Worm (Caenorhabditis elegans) whole organism, late embryonic: ENCODE measurements around the gene ZK675.4.
A peak's percentile ranks its signal among the peaks of the same experiment; 100 is the strongest.

Source experiments
- C08G9.2 ChIP-seq: sonication (generic microtip); optimal IDR thresholded peaks from 2 replicates; lab custom pipeline; 2016; ENCODE audit warnings: mild to moderate bottlenecking, missing genetic modification characterization, moderate library complexity, missing compliant biosample characterization
- C38D4.7 ChIP-seq: fragments of 200-800 bp; sonication (Bioruptor generic); optimal IDR thresholded peaks from 2 replicates; lab custom pipeline; 2018; ENCODE audit warnings: mild to moderate bottlenecking, missing genetic modification characterization, moderate library complexity, missing compliant biosample characterization
- K09A11.1 ChIP-seq: sonication (generic microtip); optimal IDR thresholded peaks from 2 replicates; lab custom pipeline; 2017; ENCODE audit warnings: antibody characterized with exemption, mild to moderate bottlenecking, missing genetic modification characterization, missing compliant biosample characterization; ENCODE audit not compliant: insufficient read depth
- Y22D7AL.16 ChIP-seq: sonication (generic microtip); optimal IDR thresholded peaks from 2 replicates; lab custom pipeline; 2016; ENCODE audit warnings: missing genetic modification characterization, missing compliant biosample characterization
- ceh-14 ChIP-seq: sonication (generic microtip); optimal IDR thresholded peaks from 2 replicates; lab custom pipeline; 2016; ENCODE audit warnings: missing genotype, missing genetic modification characterization, missing compliant biosample characterization
- ceh-18 ChIP-seq: sonication (generic microtip); optimal IDR thresholded peaks from 2 replicates; lab custom pipeline; 2016; ENCODE audit warnings: missing genetic modification characterization, missing compliant biosample characterization
- ceh-19 ChIP-seq: fragments of 200-800 bp; sonication (Bioruptor generic); optimal IDR thresholded peaks from 2 replicates; lab custom pipeline; 2018; ENCODE audit warnings: mild to moderate bottlenecking, missing genetic modification characterization, missing compliant biosample characterization
- ceh-2 ChIP-seq: sonication (generic microtip); optimal IDR thresholded peaks from 2 replicates; lab custom pipeline; 2016; ENCODE audit warnings: missing genotype, missing genetic modification characterization, missing compliant biosample characterization
- ceh-24 ChIP-seq: sonication (generic microtip); optimal IDR thresholded peaks from 2 replicates; lab custom pipeline; 2016; ENCODE audit warnings: mild to moderate bottlenecking, missing genetic modification characterization, missing compliant biosample characterization
- ceh-30 ChIP-seq: fragments of 150-350 bp; optimal IDR thresholded peaks from 2 replicates; lab custom pipeline; 2014; ENCODE audit warnings: missing biosample characterization, missing genetic modification characterization
- ceh-31 ChIP-seq: sonication (generic microtip); optimal IDR thresholded peaks from 2 replicates; lab custom pipeline; 2016; ENCODE audit warnings: missing genetic modification characterization, missing compliant biosample characterization
- ceh-34 ChIP-seq: sonication (generic microtip); optimal IDR thresholded peaks from 2 replicates; lab custom pipeline; 2016; ENCODE audit warnings: mild to moderate bottlenecking, missing genetic modification characterization, missing compliant biosample characterization
- ceh-45 ChIP-seq: fragments of 200-800 bp; sonication (Bioruptor generic); IDR thresholded peaks from 2 replicates; pipeline ENCODE4 v1.3.6; 2022; ENCODE audit warnings: missing genetic modification reagents, missing genetic modification characterization, missing compliant biosample characterization
- ceh-48 ChIP-seq: sonication (generic microtip); optimal IDR thresholded peaks from 2 replicates; lab custom pipeline; 2016; ENCODE audit warnings: missing genetic modification characterization, inconsistent platforms, missing compliant biosample characterization
- ceh-6 ChIP-seq: fragments of 200-800 bp; sonication (Bioruptor generic); optimal IDR thresholded peaks from 2 replicates; lab custom pipeline; 2018; ENCODE audit warnings: mild to moderate bottlenecking, missing genetic modification characterization, missing compliant biosample characterization
- ceh-9 ChIP-seq: sonication (generic microtip); optimal IDR thresholded peaks from 2 replicates; lab custom pipeline; 2016; ENCODE audit warnings: mild to moderate bottlenecking, missing genetic modification characterization, inconsistent platforms, missing compliant biosample characterization
- che-1 ChIP-seq: sonication (generic microtip); optimal IDR thresholded peaks from 2 replicates; lab custom pipeline; 2016; ENCODE audit warnings: mild to moderate bottlenecking, missing genetic modification characterization, missing compliant biosample characterization
- dve-1 ChIP-seq: sonication (generic microtip); optimal IDR thresholded peaks from 2 replicates; lab custom pipeline; 2017; ENCODE audit warnings: antibody characterized with exemption, mild to moderate bottlenecking, missing genetic modification characterization, missing compliant biosample characterization
- elt-2 ChIP-seq: sonication (generic microtip); optimal IDR thresholded peaks from 2 replicates; lab custom pipeline; 2016; ENCODE audit warnings: missing genetic modification reagents, missing genetic modification characterization, missing compliant biosample characterization
- ets-4 ChIP-seq: sonication (generic microtip); optimal IDR thresholded peaks from 2 replicates; lab custom pipeline; 2016; ENCODE audit warnings: missing genetic modification characterization, missing compliant biosample characterization
- eyg-1 ChIP-seq: sonication (generic microtip); optimal IDR thresholded peaks from 2 replicates; lab custom pipeline; 2016; ENCODE audit warnings: missing genotype, missing genetic modification characterization, missing compliant biosample characterization
- fkh-10 ChIP-seq: fragments of 150-350 bp; optimal IDR thresholded peaks from 2 replicates; lab custom pipeline; 2014; ENCODE audit warnings: missing biosample characterization, missing genetic modification reagents, missing genetic modification characterization
- fkh-6 ChIP-seq: sonication (generic microtip); optimal IDR thresholded peaks from 2 replicates; lab custom pipeline; 2016; ENCODE audit warnings: missing genetic modification characterization, missing compliant biosample characterization
- hlh-13 ChIP-seq: fragments of 200-800 bp; sonication (Bioruptor generic); optimal IDR thresholded peaks from 2 replicates; lab custom pipeline; 2018; ENCODE audit warnings: mild to moderate bottlenecking, missing genetic modification characterization, missing compliant biosample characterization
- hlh-6 ChIP-seq: sonication (generic microtip); optimal IDR thresholded peaks from 2 replicates; lab custom pipeline; 2016; ENCODE audit warnings: missing genotype, missing genetic modification characterization, missing compliant biosample characterization
- hlh-8 ChIP-seq: sonication (generic microtip); optimal IDR thresholded peaks from 2 replicates; lab custom pipeline; 2016; ENCODE audit warnings: missing genotype, missing genetic modification characterization, missing compliant biosample characterization
- mec-3 ChIP-seq: sonication (generic microtip); optimal IDR thresholded peaks from 2 replicates; lab custom pipeline; 2016; ENCODE audit warnings: borderline replicate concordance, missing genetic modification characterization, missing compliant biosample characterization
- nfya-1 ChIP-seq: sonication (generic microtip); optimal IDR thresholded peaks from 2 replicates; lab custom pipeline; 2017; ENCODE audit warnings: missing genetic modification characterization, mild to moderate bottlenecking, missing compliant biosample characterization, antibody characterized with exemption, moderate library complexity
- nhr-232 ChIP-seq: sonication (generic microtip); optimal IDR thresholded peaks from 2 replicates; lab custom pipeline; 2016; ENCODE audit warnings: missing genetic modification characterization, missing compliant biosample characterization
- odd-2 ChIP-seq: sonication (generic microtip); optimal IDR thresholded peaks from 2 replicates; lab custom pipeline; 2017; ENCODE audit warnings: antibody characterized with exemption, mild to moderate bottlenecking, missing genetic modification characterization, missing compliant biosample characterization
- pag-3 ChIP-seq: sonication (generic microtip); optimal IDR thresholded peaks from 2 replicates; lab custom pipeline; 2016; ENCODE audit warnings: missing compliant biosample characterization, missing genetic modification characterization, borderline replicate concordance
- pat-9 ChIP-seq: fragments of 200-800 bp; sonication (Bioruptor generic); optimal IDR thresholded peaks from 2 replicates; lab custom pipeline; 2018; ENCODE audit warnings: mild to moderate bottlenecking, missing genetic modification characterization, moderate library complexity, missing compliant biosample characterization
- pax-1 ChIP-seq: fragments of 150-350 bp; optimal IDR thresholded peaks from 2 replicates; lab custom pipeline; 2014; ENCODE audit warnings: missing biosample characterization, missing genetic modification characterization
- pqm-1 ChIP-seq: sonication (generic microtip); optimal IDR thresholded peaks from 2 replicates; lab custom pipeline; 2016; ENCODE audit warnings: missing genetic modification characterization, missing compliant biosample characterization
- pros-1 ChIP-seq: fragments of 150-350 bp; optimal IDR thresholded peaks from 2 replicates; lab custom pipeline; 2014; ENCODE audit warnings: missing biosample characterization, missing genetic modification reagents, missing genetic modification characterization
- ref-2 ChIP-seq: sonication (generic microtip); optimal IDR thresholded peaks from 2 replicates; lab custom pipeline; 2016; ENCODE audit warnings: missing genetic modification characterization, missing compliant biosample characterization
- sdc-2 ChIP-seq: sonication (generic microtip); optimal IDR thresholded peaks from 2 replicates; lab custom pipeline; 2016; ENCODE audit warnings: missing genotype, missing genetic modification characterization, missing compliant biosample characterization
- sox-2 ChIP-seq: fragments of 200-800 bp; sonication (Bioruptor generic); IDR thresholded peaks from 2 replicates; pipeline ENCODE4 v1.3.6; 2022; ENCODE audit warnings: missing genetic modification reagents, missing genetic modification characterization, missing compliant biosample characterization
- sox-4 ChIP-seq: sonication (generic microtip); optimal IDR thresholded peaks from 2 replicates; lab custom pipeline; 2017; ENCODE audit warnings: mild to moderate bottlenecking, missing genetic modification characterization, inconsistent platforms, missing compliant biosample characterization
- syd-9 ChIP-seq: sonication (generic microtip); optimal IDR thresholded peaks from 2 replicates; lab custom pipeline; 2016; ENCODE audit warnings: mild to moderate bottlenecking, missing genetic modification characterization, moderate library complexity, missing compliant biosample characterization
- tbx-2 ChIP-seq: sonication (generic microtip); optimal IDR thresholded peaks from 2 replicates; lab custom pipeline; 2016; ENCODE audit warnings: missing genetic modification characterization, missing compliant biosample characterization
- unc-3 ChIP-seq, 2 experiments: fragments of 200-800 bp in 1 of 2; sonication (Bioruptor generic) in 1 of 2; sonication (generic microtip) in 1 of 2; conservative IDR thresholded peaks in 1 of 2; optimal IDR thresholded peaks in 1 of 2; 2 replicates each; pipeline versions ENCODE4 v1.3.6 to Lab custom; 2016 to 2022; ENCODE audit warnings: missing compliant biosample characterization in 2 of 2, missing genetic modification characterization in 2 of 2, missing genetic modification reagents in 1 of 2
- unc-55 ChIP-seq: sonication (generic microtip); optimal IDR thresholded peaks from 2 replicates; lab custom pipeline; 2017; ENCODE audit warnings: missing biosample characterization, missing genetic modification reagents, missing genetic modification characterization
- unc-86 ChIP-seq: sonication (generic microtip); optimal IDR thresholded peaks from 2 replicates; lab custom pipeline; 2016; ENCODE audit warnings: missing genetic modification characterization, missing compliant biosample characterization
- ztf-16 ChIP-seq: sonication (generic microtip); optimal IDR thresholded peaks from 2 replicates; lab custom pipeline; 2017; ENCODE audit warnings: missing genetic modification characterization, missing compliant biosample characterization

The ZK675.4 gene

ce11 chrII:7879266-7879718 lies 31.8 kb upstream of the ZK675.4 start, which contains the start of the genes vha-4 and T01H3.5:
Gene vha-4, minus strand, starts transcription at chrII:7879316.
Gene T01H3.5, plus strand, starts transcription at chrII:7879616.
- no peak for TF ChIP-seq che-1 (tag; lab: Kevin White, UChicago)
- no peak for TF ChIP-seq pat-9
- TF ChIP-seq ceh-9 (tag; lab: Kevin White, UChicago) = no peak
- TF ChIP-seq ets-4 = peak; percentile 27
- TF ChIP-seq fkh-10 (GFP tag; lab: Kevin White, UChicago) = no peak
- TF ChIP-seq unc-86 (tag; lab: Kevin White, UChicago) = no peak
- TF ChIP-seq hlh-8 (tag; lab: Kevin White, UChicago) = no peak
- no peak for TF ChIP-seq fkh-6
- no peak for TF ChIP-seq mec-3 (tag; lab: Kevin White, UChicago)
- TF ChIP-seq Y22D7AL.16 (tag; lab: Kevin White, UChicago) = no peak
- peak; percentile 32 for TF ChIP-seq ceh-31 (tag; lab: Kevin White, UChicago)
- TF ChIP-seq ceh-45 (GFP tag; lab: Robert Waterston, UW) = no peak
- no peak for TF ChIP-seq odd-2 (tag; lab: Kevin White, UChicago)
- TF ChIP-seq unc-55 = no peak
- TF ChIP-seq ceh-14 (tag; lab: Kevin White, UChicago) = no peak
- TF ChIP-seq unc-3 (GFP tag; conservative IDR thresholded peaks at IDR 0.05; lab: Robert Waterston, UW) = no peak
- no peak for TF ChIP-seq unc-3 (tag; optimal IDR thresholded peaks at IDR 0.05; lab: Kevin White, UChicago)
- no peak for TF ChIP-seq hlh-6 (tag; lab: Kevin White, UChicago)
- no peak for TF ChIP-seq eyg-1 (tag; lab: Kevin White, UChicago)
- peak; percentile 46 for TF ChIP-seq tbx-2 (tag; lab: Kevin White, UChicago)
- peak; percentile 15 for TF ChIP-seq C08G9.2
- TF ChIP-seq C38D4.7 (GFP tag; lab: Kevin White, UChicago) = no peak
- TF ChIP-seq ceh-30 (tag; lab: Kevin White, UChicago) = no peak
- TF ChIP-seq hlh-13 (GFP tag; lab: Kevin White, UChicago) = no peak
- no peak for TF ChIP-seq ceh-18 (tag; lab: Kevin White, UChicago)
- TF ChIP-seq ceh-2 = peak; percentile 18
- TF ChIP-seq pqm-1 (tag; lab: Kevin White, UChicago) = no peak
- TF ChIP-seq elt-2 (tag; lab: Kevin White, UChicago) = no peak
- no peak for TF ChIP-seq pax-1 (tag; lab: Kevin White, UChicago)
- no peak for TF ChIP-seq ref-2 (tag; lab: Kevin White, UChicago)
- no peak for TF ChIP-seq ceh-34 (tag; lab: Kevin White, UChicago)
- no peak for TF ChIP-seq sox-4 (tag; lab: Kevin White, UChicago)
- no peak for TF ChIP-seq sdc-2 (tag; lab: Kevin White, UChicago)
- no peak for TF ChIP-seq ztf-16 (tag; lab: Kevin White, UChicago)
- TF ChIP-seq ceh-24 (tag; lab: Kevin White, UChicago) = no peak
- no peak for TF ChIP-seq syd-9 (tag; lab: Kevin White, UChicago)
- TF ChIP-seq sox-2 (GFP tag; lab: Robert Waterston, UW) = no peak
- TF ChIP-seq nfya-1 (tag; lab: Kevin White, UChicago) = no peak

ce11 chrII:7880373-7880862 lies 30.7 kb upstream of the ZK675.4 start, which contains the start of gene perm-1:
Gene perm-1, plus strand, starts transcription at chrII:7880812.
- TF ChIP-seq ceh-2 (no peak), nhr-232 (no peak), elt-2 (tag; lab: Kevin White, UChicago) (no peak), pros-1 (tag; lab: Kevin White, UChicago) (no peak), syd-9 (tag; lab: Kevin White, UChicago) (no peak), ceh-45 (GFP tag; lab: Robert Waterston, UW) (no peak), ceh-6 (GFP tag; lab: Kevin White, UChicago) (no peak), odd-2 (tag; lab: Kevin White, UChicago) (no peak), K09A11.1 (tag; lab: Kevin White, UChicago) (no peak), tbx-2 (tag; lab: Kevin White, UChicago) (no peak), dve-1 (tag; lab: Kevin White, UChicago) (no peak), ceh-48 (no peak), ceh-9 (tag; lab: Kevin White, UChicago) (no peak), pag-3 (tag; lab: Kevin White, UChicago) (no peak), ceh-19 (GFP tag; lab: Kevin White, UChicago) (no peak), hlh-8 (tag; lab: Kevin White, UChicago) (no peak), pax-1 (tag; lab: Kevin White, UChicago) (no peak), mec-3 (tag; lab: Kevin White, UChicago) (no peak), unc-3 (GFP tag; conservative IDR thresholded peaks at IDR 0.05; lab: Robert Waterston, UW) (no peak), unc-3 (tag; optimal IDR thresholded peaks at IDR 0.05; lab: Kevin White, UChicago) (no peak)
